Fruit fly (Drosophila melanogaster) whole organism, embryonic: ENCODE measurements around the gene Nct.

Experiments used
- Atf-2 ChIP-seq: fragments of 200-800 bp; sonication (Bioruptor generic); optimal IDR thresholded peaks from 2 replicates; lab custom pipeline; 2016; ENCODE audit warnings: missing biosample characterization, missing genetic modification characterization
- Awh ChIP-seq: fragments of 200-800 bp; sonication (Bioruptor generic); IDR thresholded peaks from 2 replicates; pipeline ENCODE4, ENCODE4 v1.3.6; 2022; ENCODE audit warnings: missing biosample characterization, missing genetic modification characterization
- BtbVII ChIP-seq: fragments of 200-800 bp; sonication (Bioruptor generic); optimal IDR thresholded peaks from 3 replicates; lab custom pipeline; 2017; ENCODE audit warnings: missing biosample characterization, mild to moderate bottlenecking, missing genetic modification characterization
- Bteb2 ChIP-seq: fragments of 200-800 bp; sonication (Bioruptor generic); optimal IDR thresholded peaks from 2 replicates; lab custom pipeline; 2016; ENCODE audit warnings: missing biosample characterization, missing genetic modification characterization
- CG1024 ChIP-seq: fragments of 200-800 bp; sonication (Bioruptor generic); IDR thresholded peaks from 2 replicates; pipeline ENCODE4 v1.3.6; 2022; ENCODE audit warnings: missing biosample characterization, missing genetic modification characterization
- CG13894 ChIP-seq: fragments of 200-800 bp; sonication (Bioruptor generic); optimal IDR thresholded peaks from 3 replicates; lab custom pipeline; 2018; ENCODE audit warnings: missing biosample characterization, mild to moderate bottlenecking, missing genetic modification characterization, moderate library complexity
- CG15073 ChIP-seq: fragments of 200-800 bp; sonication (Bioruptor generic); optimal IDR thresholded peaks from 2 replicates; lab custom pipeline; 2016; ENCODE audit warnings: missing biosample characterization, missing genetic modification characterization
- CG1529 ChIP-seq: fragments of 200-800 bp; sonication (Bioruptor generic); optimal IDR thresholded peaks from 3 replicates; lab custom pipeline; 2018; ENCODE audit warnings: missing biosample characterization, missing genetic modification characterization
- CG17359 ChIP-seq: fragments of 200-800 bp; sonication (Bioruptor generic); optimal IDR thresholded peaks from 3 replicates; lab custom pipeline; 2018; ENCODE audit warnings: missing biosample characterization, mild to moderate bottlenecking, missing genetic modification characterization, moderate library complexity
- CG34376 ChIP-seq: fragments of 200-800 bp; sonication (Bioruptor generic); optimal IDR thresholded peaks from 2 replicates; lab custom pipeline; 2018; ENCODE audit warnings: missing biosample characterization, mild to moderate bottlenecking, missing genetic modification characterization
- CG4617 ChIP-seq: fragments of 200-800 bp; sonication (Bioruptor generic); optimal IDR thresholded peaks from 3 replicates; lab custom pipeline; 2016; ENCODE audit warnings: missing biosample characterization, missing genetic modification characterization, borderline replicate concordance
- CG7745 ChIP-seq: fragments of 200-800 bp; sonication (Bioruptor generic); optimal IDR thresholded peaks from 2 replicates; lab custom pipeline; 2018; ENCODE audit warnings: missing biosample characterization, mild to moderate bottlenecking, missing genetic modification characterization, moderate library complexity
- CG8089 ChIP-seq: fragments of 200-800 bp; sonication (Bioruptor generic); optimal IDR thresholded peaks from 3 replicates; lab custom pipeline; 2016; ENCODE audit warnings: missing biosample characterization, missing genetic modification characterization
- CG9797 ChIP-seq: fragments of 200-800 bp; sonication (Bioruptor generic); optimal IDR thresholded peaks from 3 replicates; lab custom pipeline; 2018; ENCODE audit warnings: missing biosample characterization, mild to moderate bottlenecking, missing genetic modification characterization
- CG9876 ChIP-seq: fragments of 200-800 bp; sonication (Bioruptor generic); optimal IDR thresholded peaks from 2 replicates; lab custom pipeline; 2016; ENCODE audit warnings: missing biosample characterization, missing genetic modification characterization
- CTCF ChIP-seq: fragments of 200-800 bp; sonication (Bioruptor generic); optimal IDR thresholded peaks from 2 replicates; lab custom pipeline; 2017; ENCODE audit warnings: missing biosample characterization, mild to moderate bottlenecking, missing genetic modification characterization, moderate library complexity
- Camta ChIP-seq: fragments of 200-800 bp; sonication (Bioruptor generic); optimal IDR thresholded peaks from 2 replicates; lab custom pipeline; 2016; ENCODE audit warnings: missing biosample characterization, missing genetic modification characterization
- Fer3 ChIP-seq: fragments of 200-800 bp; sonication (Bioruptor generic); optimal IDR thresholded peaks from 2 replicates; lab custom pipeline; 2018; ENCODE audit warnings: missing biosample characterization, mild to moderate bottlenecking, missing genetic modification characterization, moderate library complexity
- Gsc ChIP-seq: fragments of 200-800 bp; sonication (Bioruptor generic); IDR thresholded peaks from 2 replicates; pipeline ENCODE4 v1.3.6; 2022; ENCODE audit warnings: missing biosample characterization, missing genetic modification characterization
- HHEX ChIP-seq: fragments of 200-800 bp; sonication (Bioruptor generic); optimal IDR thresholded peaks from 3 replicates; lab custom pipeline; 2017; ENCODE audit warnings: missing biosample characterization, mild to moderate bottlenecking, missing genetic modification characterization, missing genetic modification reagents
- HmgD ChIP-seq: fragments of 200-800 bp; sonication (Bioruptor generic); optimal IDR thresholded peaks from 3 replicates; lab custom pipeline; 2016; ENCODE audit warnings: missing biosample characterization, missing genetic modification characterization
- Mad ChIP-seq: fragments of 200-800 bp; sonication (Bioruptor generic); optimal IDR thresholded peaks from 2 replicates; lab custom pipeline; 2016; ENCODE audit warnings: missing biosample characterization, missing genetic modification characterization
- Myb ChIP-seq: fragments of 200-800 bp; sonication (Bioruptor generic); optimal IDR thresholded peaks from 2 replicates; lab custom pipeline; 2016; ENCODE audit warnings: missing biosample characterization, missing genetic modification characterization
- Nf-YC ChIP-seq: fragments of 200-800 bp; optimal IDR thresholded peaks from 3 replicates; lab custom pipeline; 2019; ENCODE audit warnings: missing biosample characterization, mild to moderate bottlenecking, missing genetic modification characterization, moderate library complexity
- Oaz ChIP-seq: fragments of 200-800 bp; sonication (Bioruptor generic); IDR thresholded peaks from 2 replicates; pipeline ENCODE4 v1.3.6; 2022; ENCODE audit warnings: missing biosample characterization, missing genetic modification characterization
- Pdp1 ChIP-seq, 2 experiments: fragments of 200-800 bp; sonication (Bioruptor generic); optimal IDR thresholded peaks; 3 replicates each; lab custom pipeline; 2016; ENCODE audit warnings: missing biosample characterization in 2 of 2, missing genetic modification characterization in 2 of 2, mild to moderate bottlenecking in 1 of 2, moderate library complexity in 1 of 2
- Sry-δ ChIP-seq: fragments of 200-800 bp; sonication (Bioruptor generic); optimal IDR thresholded peaks from 2 replicates; lab custom pipeline; 2016; ENCODE audit warnings: missing biosample characterization, missing genetic modification characterization
- Tbp ChIP-seq: fragments of >200 bp; optimal IDR thresholded peaks from 2 replicates; lab custom pipeline; 2018; ENCODE audit warnings: missing biosample characterization, missing genetic modification characterization
- ap ChIP-seq: fragments of 200-800 bp; sonication (Bioruptor generic); IDR thresholded peaks from 2 replicates; pipeline ENCODE4 v1.3.6; 2022; ENCODE audit warnings: missing biosample characterization, missing genetic modification characterization
- br ChIP-seq: fragments of >200 bp; optimal IDR thresholded peaks from 2 replicates; lab custom pipeline; 2017
- chif ChIP-seq, 2 experiments: fragments of 200-800 bp; sonication (Bioruptor generic); optimal IDR thresholded peaks; 3 replicates each; lab custom pipeline; 2016; ENCODE audit warnings: missing biosample characterization in 2 of 2, missing genetic modification characterization in 2 of 2
- da ChIP-seq: fragments of 200-800 bp; sonication (Bioruptor generic); optimal IDR thresholded peaks from 2 replicates; lab custom pipeline; 2016; ENCODE audit warnings: missing biosample characterization, missing genetic modification characterization
- en ChIP-seq: fragments of 200-800 bp; sonication (Bioruptor generic); optimal IDR thresholded peaks from 2 replicates; lab custom pipeline; 2016; ENCODE audit warnings: missing biosample characterization, missing genetic modification characterization
- hbn ChIP-seq: fragments of 200-800 bp; sonication (Bioruptor generic); IDR thresholded peaks from 2 replicates; pipeline ENCODE4 v1.3.6; 2022; ENCODE audit warnings: missing biosample characterization, missing genetic modification characterization; ENCODE audit not compliant: partially characterized antibody
- insv ChIP-seq, 2 experiments: fragments of 200-800 bp; sonication (Bioruptor generic); optimal IDR thresholded peaks; 3 replicates each; lab custom pipeline; 2016 to 2018; ENCODE audit warnings: missing biosample characterization in 2 of 2, missing genetic modification characterization in 2 of 2
- maf-S ChIP-seq: fragments of 200-800 bp; sonication (Bioruptor generic); optimal IDR thresholded peaks from 2 replicates; lab custom pipeline; 2016; ENCODE audit warnings: missing biosample characterization, missing genetic modification characterization
- mirr ChIP-seq: fragments of 200-800 bp; sonication (Bioruptor generic); optimal IDR thresholded peaks from 3 replicates; lab custom pipeline; 2018; ENCODE audit warnings: missing biosample characterization, mild to moderate bottlenecking, missing genetic modification characterization
- nom ChIP-seq: fragments of 200-800 bp; sonication (Bioruptor generic); optimal IDR thresholded peaks from 2 replicates; lab custom pipeline; 2017; ENCODE audit warnings: missing biosample characterization, missing genetic modification characterization, mild to moderate bottlenecking, moderate library complexity, missing genetic modification reagents
- otp ChIP-seq: fragments of 200-800 bp; sonication (Bioruptor generic); IDR thresholded peaks from 3 replicates; pipeline ENCODE4, ENCODE4 v1.3.6; 2022; ENCODE audit warnings: missing biosample characterization, missing genetic modification characterization
- pnt ChIP-seq: fragments of 200-800 bp; sonication (Bioruptor generic); optimal IDR thresholded peaks from 3 replicates; lab custom pipeline; 2016; ENCODE audit warnings: missing biosample characterization, missing genetic modification characterization
- ro ChIP-seq: fragments of 200-800 bp; sonication (Bioruptor generic); IDR thresholded peaks from 2 replicates; pipeline ENCODE4 v1.3.6; 2022; ENCODE audit warnings: missing biosample characterization, missing genetic modification characterization
- run ChIP-seq: fragments of 200-800 bp; sonication (Bioruptor generic); optimal IDR thresholded peaks from 3 replicates; lab custom pipeline; 2018; ENCODE audit warnings: missing biosample characterization, mild to moderate bottlenecking, missing genetic modification characterization
- sr ChIP-seq: fragments of 200-800 bp; sonication (Bioruptor generic); IDR thresholded peaks from 3 replicates; pipeline ENCODE4 v1.3.6; 2022; ENCODE audit warnings: missing biosample characterization, missing genetic modification characterization
- tap ChIP-seq: fragments of 200-800 bp; optimal IDR thresholded peaks from 3 replicates; lab custom pipeline; 2019; ENCODE audit warnings: missing biosample characterization, mild to moderate bottlenecking, missing genetic modification characterization, moderate library complexity
- tio ChIP-seq: fragments of 200-800 bp; sonication (Bioruptor generic); optimal IDR thresholded peaks from 2 replicates; lab custom pipeline; 2017; ENCODE audit warnings: missing biosample characterization, missing genetic modification characterization, inconsistent platforms
- trem ChIP-seq: fragments of 200-800 bp; optimal IDR thresholded peaks from 3 replicates; lab custom pipeline; 2019; ENCODE audit warnings: missing biosample characterization, mild to moderate bottlenecking, missing genetic modification characterization, moderate library complexity
- unc-4 ChIP-seq: fragments of 200-800 bp; sonication (Bioruptor generic); IDR thresholded peaks from 2 replicates; pipeline ENCODE4 v1.3.6; 2022; ENCODE audit warnings: missing biosample characterization, missing genetic modification characterization; ENCODE audit not compliant: partially characterized antibody
- vnd ChIP-seq: fragments of 200-800 bp; sonication (Bioruptor generic); IDR thresholded peaks from 3 replicates; pipeline ENCODE4 v1.3.6; 2022; ENCODE audit warnings: missing biosample characterization, missing genetic modification characterization; ENCODE audit not compliant: partially characterized antibody
- wor ChIP-seq: fragments of 200-800 bp; sonication (Bioruptor generic); IDR thresholded peaks from 2 replicates; pipeline ENCODE4 v1.3.6; 2022; ENCODE audit warnings: missing biosample characterization, missing genetic modification characterization
- yki ChIP-seq: fragments of >200 bp; optimal IDR thresholded peaks from 3 replicates; lab custom pipeline; 2018

Gene Nct

dm6 chr3R:24875939-24876842 lies 24.8 kb downstream of the Nct start, which contains the start of gene CG3744 (continued):
- TF ChIP-seq CG1024 (GFP tag; lab: Robert Waterston, UW), result peak; percentile 85
- TF ChIP-seq da (GFP tag; lab: Kevin White, UChicago), result no peak
- no peak for TF ChIP-seq en
- TF ChIP-seq Oaz (GFP tag; lab: Robert Waterston, UW), result peak; percentile 77; the same call in 1 of the 2 replicates
- peak; percentile 80 for TF ChIP-seq CG9797 (GFP tag; lab: Kevin White, UChicago)
- peak; percentile 82 for TF ChIP-seq wor
- peak; percentile 94 for TF ChIP-seq vnd
- peak; percentile 41 for TF ChIP-seq CG9876
- no peak for TF ChIP-seq CTCF (GFP tag; lab: Kevin White, UChicago)
- peak; percentile 47 for TF ChIP-seq Myb (GFP tag; lab: Kevin White, UChicago)
- TF ChIP-seq Fer3 (tag; lab: Kevin White, UChicago), result peak; percentile 92
- peak in 1 of 2 experiments; percentile 67 for TF ChIP-seq insv (GFP tag; optimal IDR thresholded peaks at IDR 0.05; lab: Kevin White, UChicago)
- peak; percentile 93 for TF ChIP-seq unc-4
- TF ChIP-seq Sry-δ (GFP tag; lab: Kevin White, UChicago), result peak; percentile 92
- TF ChIP-seq Gsc (GFP tag; lab: Robert Waterston, UW), result peak; percentile 65
- TF ChIP-seq Mad (GFP tag; lab: Kevin White, UChicago), result peak; percentile 81
- TF ChIP-seq HmgD, result peak; percentile 18
- peak; percentile 74 for TF ChIP-seq CG34376 (GFP tag; lab: Kevin White, UChicago)
- peak; percentile 75 to 77 for TF ChIP-seq Pdp1 (GFP tag; optimal IDR thresholded peaks at IDR 0.05; lab: Kevin White, UChicago)
- TF ChIP-seq run (tag; lab: Kevin White, UChicago), result peak; percentile 63
- peak; percentile 97 for TF ChIP-seq hbn (GFP tag; lab: Robert Waterston, UW)
- peak; percentile 90 for TF ChIP-seq CG13894 (tag; lab: Kevin White, UChicago)
- no peak for TF ChIP-seq Tbp (GFP tag; lab: Kevin White, UChicago)
- peak; percentile 84 for TF ChIP-seq Awh
- TF ChIP-seq trem (tag; lab: Kevin White, UChicago), result peak; percentile 84
- TF ChIP-seq chif (GFP tag; optimal IDR thresholded peaks at IDR 0.05; lab: Kevin White, UChicago), result peak; percentile 40 to 59
- TF ChIP-seq pnt (GFP tag; lab: Kevin White, UChicago), result peak; percentile 82
- TF ChIP-seq BtbVII (GFP tag; lab: Kevin White, UChicago), result peak; percentile 77
- no peak for TF ChIP-seq nom (GFP tag; lab: Kevin White, UChicago)
- peak; percentile 78 for TF ChIP-seq CG4617 (GFP tag; lab: Kevin White, UChicago)
- no peak for TF ChIP-seq yki (lab: Kevin White, UChicago)
- peak; percentile 90 for TF ChIP-seq CG17359 (tag; lab: Kevin White, UChicago)
- peak; percentile 74 for TF ChIP-seq mirr (GFP tag; lab: Kevin White, UChicago)
- TF ChIP-seq tap (tag; lab: Kevin White, UChicago), result peak; percentile 85
- TF ChIP-seq CG8089 (GFP tag; lab: Kevin White, UChicago), result peak; percentile 64
- peak; percentile 84 for TF ChIP-seq Nf-YC (tag; lab: Kevin White, UChicago)
- TF ChIP-seq CG15073 (GFP tag; lab: Kevin White, UChicago), result peak; percentile 49
- TF ChIP-seq sr, result peak; percentile 68
- TF ChIP-seq tio (GFP tag; lab: Kevin White, UChicago), result no peak
- TF ChIP-seq maf-S (GFP tag; lab: Kevin White, UChicago), result peak; percentile 36
- no peak for TF ChIP-seq br (lab: Kevin White, UChicago)
- TF ChIP-seq ap (GFP tag; lab: Robert Waterston, UW), result peak; percentile 84
- TF ChIP-seq Bteb2 (GFP tag; lab: Kevin White, UChicago), result peak; percentile 48
- TF ChIP-seq ro, result peak; percentile 90
- no peak for TF ChIP-seq CG7745
- peak; percentile 66 for TF ChIP-seq CG1529 (GFP tag; lab: Kevin White, UChicago)
- TF ChIP-seq HHEX, result peak; percentile 88
- peak; percentile 42 for TF ChIP-seq Atf-2
- peak; percentile 46 for TF ChIP-seq Camta (GFP tag; lab: Kevin White, UChicago)
- TF ChIP-seq otp (GFP tag; lab: Robert Waterston, UW), result peak; percentile 93
